Worm (Caenorhabditis elegans) whole organism, L4 larva: ENCODE data around the gene cutl-21.

ENCODE experiments used
- ZK546.5 ChIP-seq, 2 experiments: sonication (generic microtip); optimal IDR thresholded peaks; 2 replicates each; lab custom pipeline; 2017; ENCODE audit warnings: missing biosample characterization in 2 of 2, missing genetic modification characterization in 2 of 2
- hlh-30 ChIP-seq: sonication (generic microtip); optimal IDR thresholded peaks from 2 replicates; lab custom pipeline; 2017; ENCODE audit warnings: antibody characterized with exemption, mild to moderate bottlenecking, missing genetic modification characterization, missing compliant biosample characterization; ENCODE audit not compliant: insufficient read depth

DNA sequence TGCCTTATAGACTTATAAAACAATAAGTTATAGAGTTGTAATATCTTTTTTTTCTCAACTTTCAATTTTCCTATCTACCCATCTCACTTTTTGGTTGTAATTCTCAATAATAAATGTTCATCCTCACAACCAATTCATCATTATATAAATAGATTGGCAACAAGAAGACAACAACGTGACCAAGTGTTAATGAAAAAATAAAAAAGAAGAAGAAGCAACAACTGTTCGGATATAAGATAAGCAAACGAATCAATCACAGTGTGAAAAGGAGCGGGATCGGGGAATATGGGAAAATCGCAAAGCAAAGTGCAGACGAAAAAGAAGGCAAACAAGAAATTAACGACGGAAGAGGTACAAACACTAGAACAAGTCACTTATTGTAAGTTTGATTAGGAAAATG, 49.8 kb downstream of the cutl-21 start, which contains the start of gene ncs-3:
- TF ChIP-seq ZK546.5 (tag; optimal IDR thresholded peaks at IDR 0.05; lab: Kevin White, UChicago), result no peak
- TF ChIP-seq hlh-30 (tag; lab: Kevin White, UChicago), result no peak
